Fruit fly (Drosophila melanogaster) whole organism, embryonic: ENCODE data around the gene wek.

Source experiments
- CG10209 ChIP-seq: fragments of 200-800 bp; sonication (Bioruptor generic); optimal IDR thresholded peaks from 3 replicates; lab custom pipeline; 2017; ENCODE audit warnings: missing biosample characterization, mild to moderate bottlenecking, missing genetic modification characterization, missing genetic modification reagents
- CG1024 ChIP-seq: fragments of 200-800 bp; sonication (Bioruptor generic); IDR thresholded peaks from 2 replicates; pipeline ENCODE4 v1.3.6; 2022; ENCODE audit warnings: missing biosample characterization, missing genetic modification characterization
- CG12769 ChIP-seq: fragments of 200-800 bp; sonication (Bioruptor generic); optimal IDR thresholded peaks from 2 replicates; lab custom pipeline; 2019; ENCODE audit warnings: missing biosample characterization, mild to moderate bottlenecking, missing genetic modification characterization, moderate library complexity
- CG13123 ChIP-seq: fragments of 200-800 bp; sonication (Bioruptor generic); optimal IDR thresholded peaks from 2 replicates; lab custom pipeline; 2016; ENCODE audit warnings: missing biosample characterization, missing genetic modification characterization
- CG13296 ChIP-seq: fragments of 200-800 bp; sonication (Bioruptor generic); optimal IDR thresholded peaks from 3 replicates; lab custom pipeline; 2018; ENCODE audit warnings: missing biosample characterization, mild to moderate bottlenecking, missing genetic modification characterization
- CG14050 ChIP-seq: fragments of 200-800 bp; sonication (Bioruptor generic); IDR thresholded peaks from 3 replicates; pipeline ENCODE4 v1.3.6; 2022; ENCODE audit warnings: missing biosample characterization, missing genetic modification characterization
- CG15073 ChIP-seq: fragments of 200-800 bp; sonication (Bioruptor generic); optimal IDR thresholded peaks from 2 replicates; lab custom pipeline; 2016; ENCODE audit warnings: missing biosample characterization, missing genetic modification characterization
- CG16863 ChIP-seq: fragments of 200-800 bp; sonication (Bioruptor generic); optimal IDR thresholded peaks from 3 replicates; lab custom pipeline; 2016; ENCODE audit warnings: missing biosample characterization, missing genetic modification characterization
- CG31441 ChIP-seq: fragments of 200-800 bp; sonication (Bioruptor generic); IDR thresholded peaks from 2 replicates; pipeline ENCODE4 v1.3.6; 2022; ENCODE audit warnings: missing biosample characterization, missing genetic modification characterization
- CG32767 ChIP-seq: fragments of 200-800 bp; sonication (Bioruptor generic); IDR thresholded peaks from 2 replicates; pipeline ENCODE4 v1.3.6; 2022; ENCODE audit warnings: missing biosample characterization, missing genetic modification characterization
- CG32772 ChIP-seq: fragments of 200-800 bp; sonication (Bioruptor generic); IDR thresholded peaks from 2 replicates; pipeline ENCODE4 v1.3.6; 2022; ENCODE audit warnings: missing biosample characterization, missing genetic modification characterization
- CG33557 ChIP-seq: fragments of 200-800 bp; sonication (Bioruptor generic); optimal IDR thresholded peaks from 2 replicates; lab custom pipeline; 2019; ENCODE audit warnings: missing biosample characterization, mild to moderate bottlenecking, missing genetic modification characterization, moderate library complexity
- CG4707 ChIP-seq: fragments of 200-800 bp; sonication (Bioruptor generic); optimal IDR thresholded peaks from 2 replicates; lab custom pipeline; 2018; ENCODE audit warnings: missing biosample characterization, mild to moderate bottlenecking, missing genetic modification characterization, moderate library complexity
- CG6175 ChIP-seq: fragments of 200-800 bp; sonication (Bioruptor generic); IDR thresholded peaks from 3 replicates; pipeline ENCODE4 v1.3.6; 2022; ENCODE audit warnings: missing biosample characterization, missing genetic modification characterization
- CG9215 ChIP-seq: fragments of 200-800 bp; sonication (Bioruptor generic); IDR thresholded peaks from 2 replicates; pipeline ENCODE4 v1.3.6; 2022; ENCODE audit warnings: missing biosample characterization, missing genetic modification characterization
- CTCF ChIP-seq: fragments of 200-800 bp; sonication (Bioruptor generic); optimal IDR thresholded peaks from 2 replicates; lab custom pipeline; 2017; ENCODE audit warnings: missing biosample characterization, mild to moderate bottlenecking, missing genetic modification characterization, moderate library complexity
- Chrac-16 ChIP-seq: fragments of 200-800 bp; sonication (Bioruptor generic); optimal IDR thresholded peaks from 3 replicates; lab custom pipeline; 2016; ENCODE audit warnings: missing biosample characterization, missing genetic modification characterization
- H15 ChIP-seq: fragments of 200-800 bp; sonication (Bioruptor generic); IDR thresholded peaks from 3 replicates; pipeline ENCODE4 v1.3.6; 2022; ENCODE audit warnings: missing biosample characterization, missing genetic modification characterization
- Hey ChIP-seq: fragments of 200-800 bp; sonication (Bioruptor generic); optimal IDR thresholded peaks from 3 replicates; lab custom pipeline; 2018; ENCODE audit warnings: missing biosample characterization, mild to moderate bottlenecking, missing genetic modification characterization
- Hr3 ChIP-seq: fragments of 200-800 bp; sonication (Bioruptor generic); optimal IDR thresholded peaks from 3 replicates; lab custom pipeline; 2016; ENCODE audit warnings: missing biosample characterization, missing genetic modification characterization
- Hr39 ChIP-seq: fragments of >200 bp; optimal IDR thresholded peaks from 2 replicates; lab custom pipeline; 2017
- MTF-1 ChIP-seq: fragments of 200-800 bp; sonication (Bioruptor generic); optimal IDR thresholded peaks from 2 replicates; lab custom pipeline; 2018; ENCODE audit warnings: missing biosample characterization, mild to moderate bottlenecking, missing genetic modification characterization, borderline replicate concordance
- Oli ChIP-seq: fragments of 200-800 bp; sonication (Bioruptor generic); optimal IDR thresholded peaks from 2 replicates; lab custom pipeline; 2018; ENCODE audit warnings: missing biosample characterization, mild to moderate bottlenecking, missing genetic modification characterization, moderate library complexity
- Sry-β ChIP-seq: fragments of 200-800 bp; sonication (Bioruptor generic); optimal IDR thresholded peaks from 2 replicates; lab custom pipeline; 2018; ENCODE audit warnings: missing biosample characterization, mild to moderate bottlenecking, missing genetic modification characterization, moderate library complexity
- Sry-δ ChIP-seq: fragments of 200-800 bp; sonication (Bioruptor generic); optimal IDR thresholded peaks from 2 replicates; lab custom pipeline; 2016; ENCODE audit warnings: missing biosample characterization, missing genetic modification characterization
- abd-A ChIP-seq: fragments of 200-800 bp; sonication (Bioruptor generic); optimal IDR thresholded peaks from 3 replicates; lab custom pipeline; 2019; ENCODE audit warnings: missing biosample characterization, mild to moderate bottlenecking, missing genetic modification characterization, moderate library complexity
- ac ChIP-seq: fragments of 200-800 bp; sonication (Bioruptor generic); optimal IDR thresholded peaks from 3 replicates; lab custom pipeline; 2017; ENCODE audit warnings: missing biosample characterization, mild to moderate bottlenecking, missing genetic modification characterization
- eve ChIP-seq, 2 experiments: fragments of >200 bp; optimal IDR thresholded peaks; 2 replicates each; lab custom pipeline; 2017; ENCODE audit warnings: missing biosample characterization in 2 of 2, missing genetic modification characterization in 2 of 2
- grn ChIP-seq: fragments of 200-800 bp; sonication (Bioruptor generic); optimal IDR thresholded peaks from 3 replicates; lab custom pipeline; 2017; ENCODE audit warnings: missing biosample characterization, missing genetic modification characterization
- hkb ChIP-seq, 2 experiments: fragments of 200-800 bp in 1 of 2; fragments of >200 bp in 1 of 2; sonication (Bioruptor generic) in 1 of 2; IDR thresholded peaks in 1 of 2; optimal IDR thresholded peaks in 1 of 2; 2 replicates each; pipeline versions ENCODE4 v1.3.6 to Lab custom; 2017 to 2022; ENCODE audit warnings: missing biosample characterization in 1 of 2, missing genetic modification characterization in 1 of 2
- lov ChIP-seq, 2 experiments: fragments of 200-800 bp in 1 of 2; fragments of >200 bp in 1 of 2; sonication (Bioruptor generic) in 1 of 2; IDR thresholded peaks in 1 of 2; optimal IDR thresholded peaks in 1 of 2; 2 replicates in 1 of 2; 3 replicates in 1 of 2; pipeline versions ENCODE4 v1.3.6 to Lab custom; 2017 to 2022; ENCODE audit warnings: missing biosample characterization in 1 of 2, missing genetic modification characterization in 1 of 2
- nerfin-1 ChIP-seq: fragments of 200-800 bp; sonication (Bioruptor generic); optimal IDR thresholded peaks from 3 replicates; lab custom pipeline; 2019; ENCODE audit warnings: missing biosample characterization, mild to moderate bottlenecking, missing genetic modification characterization, moderate library complexity
- nerfin-2 ChIP-seq: fragments of 200-800 bp; sonication (Bioruptor generic); IDR thresholded peaks from 2 replicates; pipeline ENCODE4 v1.3.6; 2022; ENCODE audit warnings: missing biosample characterization, missing genetic modification characterization; ENCODE audit not compliant: partially characterized antibody
- nmo ChIP-seq: fragments of 200-800 bp; sonication (Bioruptor generic); optimal IDR thresholded peaks from 2 replicates; lab custom pipeline; 2018; ENCODE audit warnings: missing biosample characterization, mild to moderate bottlenecking, missing genetic modification characterization, moderate library complexity
- rib ChIP-seq: fragments of 200-800 bp; sonication (Bioruptor generic); IDR thresholded peaks from 2 replicates; pipeline ENCODE4 v1.3.6; 2022; ENCODE audit warnings: missing biosample characterization, missing genetic modification characterization
- sna ChIP-seq: fragments of 200-800 bp; sonication (Bioruptor generic); IDR thresholded peaks from 2 replicates; pipeline ENCODE4 v1.3.6; 2022; ENCODE audit warnings: missing biosample characterization, missing genetic modification characterization; ENCODE audit not compliant: partially characterized antibody
- tio ChIP-seq: fragments of 200-800 bp; sonication (Bioruptor generic); optimal IDR thresholded peaks from 2 replicates; lab custom pipeline; 2017; ENCODE audit warnings: missing biosample characterization, missing genetic modification characterization, inconsistent platforms

wek gene

dm6 chr2L:15812041-15812440 lies 43.9 kb upstream of the wek start, which contains the start of gene CG42876:
Gene CG42876 (minus strand): TSS chr2L:15812141.
- TF ChIP-seq H15 (GFP tag; lab: Robert Waterston, UW) = no peak
- TF ChIP-seq Hr3 (GFP tag; lab: Kevin White, UChicago) = no peak
- no peak for TF ChIP-seq CG6175 (GFP tag; lab: Robert Waterston, UW)
- no peak for TF ChIP-seq eve (GFP tag; optimal IDR thresholded peaks at IDR 0.05; lab: Kevin White, UChicago)

dm6 chr2L:15796300-15796699 lies 28.2 kb upstream of the wek start:
- TF ChIP-seq CG13123 (GFP tag; lab: Kevin White, UChicago) (no peak), abd-A (tag; lab: Kevin White, UChicago) (peak; percentile 90)

- TF ChIP-seq CG4707 (GFP tag; lab: Kevin White, UChicago) = no peak
- no peak for TF ChIP-seq CG16863
- TF ChIP-seq CG31441 (GFP tag; lab: Robert Waterston, UW) = no peak
- no peak for TF ChIP-seq CG1024 (GFP tag; lab: Robert Waterston, UW)
- TF ChIP-seq Oli (tag; lab: Kevin White, UChicago) = no peak
- no peak for TF ChIP-seq MTF-1 (GFP tag; lab: Kevin White, UChicago)
- TF ChIP-seq Hr3 (GFP tag; lab: Kevin White, UChicago) = no peak
- TF ChIP-seq CG32767 (GFP tag; lab: Robert Waterston, UW) = no peak
- TF ChIP-seq ac (GFP tag; lab: Kevin White, UChicago) = no peak
- no peak for TF ChIP-seq CG13296
- no peak for TF ChIP-seq tio (GFP tag; lab: Kevin White, UChicago)
- TF ChIP-seq nerfin-2 (GFP tag; lab: Robert Waterston, UW) = no peak
- no peak for TF ChIP-seq Hr39 (lab: Kevin White, UChicago)
- no peak for TF ChIP-seq CG12769 (tag; lab: Kevin White, UChicago)
- TF ChIP-seq, all 482 proteins: peak for 0
These were observed 15.6 kb upstream of the wek start, which contains the start of gene t-Grip91 for dm6 chr2L:15783785-15784184. Gene t-Grip91 (plus strand): TSS chr2L:15784085.

dm6 chr2L:15782996-15783395 lies 14.8 kb upstream of the wek start:
- TF ChIP-seq CG9215 (no peak), grn (GFP tag; lab: Kevin White, UChicago) (no peak), hkb (optimal IDR thresholded peaks at IDR 0.05; lab: Kevin White, UChicago) (no peak), hkb (GFP tag; IDR thresholded peaks at IDR 0.05; lab: Robert Waterston, UW) (no peak), CTCF (GFP tag; lab: Kevin White, UChicago) (peak; percentile 73)

dm6 chr2L:15776752-15777151 lies 8.6 kb upstream of the wek start, which contains the start of gene CG43760:
Gene CG43760 (minus strand): TSS chr2L:15776852.
- TF ChIP-seq Chrac-16 (GFP tag; lab: Kevin White, UChicago) (no peak), CG12769 (tag; lab: Kevin White, UChicago) (no peak), Sry-β (GFP tag; lab: Kevin White, UChicago) (no peak), nmo (GFP tag; lab: Kevin White, UChicago) (no peak), CG10209 (GFP tag; lab: Kevin White, UChicago) (no peak), nerfin-1 (tag; lab: Kevin White, UChicago) (no peak), CG33557 (GFP tag; lab: Kevin White, UChicago) (no peak), sna (GFP tag; lab: Robert Waterston, UW) (no peak), Hey (no peak), CG15073 (GFP tag; lab: Kevin White, UChicago) (no peak), Sry-δ (GFP tag; lab: Kevin White, UChicago) (no peak), rib (GFP tag; lab: Robert Waterston, UW) (no peak), lov (optimal IDR thresholded peaks at IDR 0.05; lab: Kevin White, UChicago) (no peak), lov (GFP tag; IDR thresholded peaks at IDR 0.05; lab: Robert Waterston, UW) (no peak), CG14050 (no peak), CG32772 (GFP tag; lab: Robert Waterston, UW) (no peak)
